Fruit fly (Drosophila melanogaster): Measurements from ENCODE around the gene CG33932.

DNA sequence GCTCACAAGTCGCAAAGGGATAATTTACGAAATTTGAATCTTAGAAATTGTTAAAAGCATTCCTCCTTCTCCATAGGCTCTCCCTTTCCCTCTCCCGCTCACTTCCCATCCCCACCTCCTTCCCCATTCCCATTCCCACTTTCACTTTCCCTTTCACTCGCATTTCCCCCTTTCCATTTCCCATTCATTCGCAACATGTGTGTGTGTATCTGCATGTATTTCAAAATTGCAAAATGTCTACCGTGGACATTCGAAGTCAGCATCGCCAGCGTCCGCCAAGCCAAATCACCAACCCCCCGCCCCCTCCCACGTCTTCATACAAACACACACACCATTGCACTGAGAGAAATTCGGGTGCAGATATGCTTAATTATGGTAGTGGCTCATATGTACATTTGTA is 47.6 kb downstream of the CG33932 start:
- no peak for TF ChIP-seq insv (optimal IDR thresholded peaks at IDR 0.05)
- TF ChIP-seq Myc (optimal IDR thresholded peaks at IDR 0.05) = no peak
- no peak for TF ChIP-seq h (optimal IDR thresholded peaks at IDR 0.05)
- no peak for TF ChIP-seq Sin3A (optimal IDR thresholded peaks at IDR 0.05)

Measured in Kc167 (cell line).